Worm (Caenorhabditis elegans): ENCODE data around the gene npr-37.

Gene npr-37

DNA sequence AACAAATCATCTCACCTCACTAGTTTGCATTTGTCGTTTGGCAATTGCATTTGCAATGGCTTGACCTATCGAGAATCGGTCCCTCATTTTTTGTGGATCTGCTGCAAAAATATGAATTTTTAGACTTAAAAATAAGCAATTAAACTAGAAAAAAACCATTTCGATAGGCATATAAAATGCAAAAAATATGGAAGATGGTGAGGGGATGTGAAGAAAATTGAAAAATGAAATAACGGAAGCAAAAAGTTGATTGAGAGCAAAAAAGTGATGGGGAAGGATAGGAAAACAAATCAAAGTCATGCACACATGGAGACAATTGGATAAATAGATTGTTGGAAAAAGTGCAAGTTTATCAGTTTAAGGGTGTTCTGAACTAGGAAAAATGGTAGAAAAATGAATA, at the start of gene npr-37:
TSS of gene npr-37 (minus strand) at position 101 of the 400 bp plus-strand sequence.
- TF ChIP-seq dao-5 (tag; optimal IDR thresholded peaks at IDR 0.05) (no peak), W03F9.2 (tag; optimal IDR thresholded peaks at IDR 0.05) (no peak), him-1 (tag; optimal IDR thresholded peaks at IDR 0.05) (no peak)

DNA sequence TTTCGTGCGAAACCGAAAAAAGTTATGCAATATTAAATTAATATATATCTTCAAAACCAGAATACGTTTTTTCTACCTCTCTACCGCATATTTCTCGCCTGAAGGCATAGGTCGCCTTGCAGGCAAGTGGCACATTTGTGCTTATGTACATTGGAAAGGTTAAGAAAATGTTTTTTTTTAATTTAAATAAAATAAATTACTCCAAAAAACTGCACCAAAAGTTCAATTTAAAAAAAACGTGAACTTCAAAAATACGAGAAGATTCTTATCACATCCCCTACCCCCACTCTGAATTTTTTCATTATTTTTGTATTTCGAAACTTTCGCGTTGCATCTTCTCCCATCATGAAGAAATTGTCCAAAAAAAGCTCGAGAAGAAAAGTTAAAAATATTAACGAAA, 43.4 kb upstream of the npr-37 start, which contains the start of gene W03G1.2:
TSS of gene W03G1.2 (plus strand) at position 301 of the 400 bp plus-strand sequence.
- no peak for TF ChIP-seq dao-5 (tag; optimal IDR thresholded peaks at IDR 0.05)
- TF ChIP-seq W03F9.2 (tag; optimal IDR thresholded peaks at IDR 0.05), result no peak
- no peak for TF ChIP-seq him-1 (tag; optimal IDR thresholded peaks at IDR 0.05)

DNA sequence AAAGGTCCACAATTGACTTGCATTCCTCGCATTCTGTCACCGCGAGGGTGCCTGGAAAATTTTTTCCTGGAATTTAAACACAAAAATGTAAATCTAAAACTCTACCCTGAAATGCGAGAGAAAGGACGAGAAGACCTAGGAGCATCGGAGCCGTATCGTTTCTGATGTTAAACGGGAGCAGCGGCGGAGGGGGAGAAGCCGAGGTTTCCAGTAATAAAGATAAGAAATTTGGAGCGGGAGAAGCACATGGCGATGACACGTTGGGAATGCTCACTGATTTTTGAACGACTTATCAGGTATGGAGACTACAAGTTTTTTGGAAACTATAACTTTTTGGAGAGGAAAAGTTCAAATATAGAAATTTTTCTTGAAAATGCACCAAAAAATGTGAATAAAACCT, 42.6 kb upstream of the npr-37 start, which contains the start of gene asm-3:
TSS of gene asm-3 (minus strand) at position 215 of the 400 bp plus-strand sequence.
- TF ChIP-seq him-1 (tag; optimal IDR thresholded peaks at IDR 0.05) (no peak), dao-5 (tag; optimal IDR thresholded peaks at IDR 0.05) (no peak), W03F9.2 (tag; optimal IDR thresholded peaks at IDR 0.05) (no peak)

DNA sequence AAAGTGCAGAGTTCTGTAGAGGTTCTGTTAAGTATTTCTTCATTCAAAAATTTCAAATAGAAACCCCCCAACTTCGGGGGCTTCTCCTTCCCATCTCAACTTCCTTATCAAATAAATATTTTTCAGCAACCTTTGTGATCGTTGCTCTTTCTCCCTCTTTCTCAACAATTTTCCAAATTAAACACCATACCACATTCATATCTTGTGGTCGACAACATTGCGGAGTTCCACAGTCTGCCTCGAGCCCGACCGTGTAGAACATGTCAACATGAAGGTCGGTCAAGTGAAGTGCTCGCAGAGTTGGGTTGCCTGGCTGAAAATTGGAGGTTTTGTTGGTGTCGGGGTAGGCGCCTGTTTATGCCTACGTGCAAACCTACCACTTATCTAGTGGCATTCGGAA, 41.6 kb upstream of the npr-37 start:
- no peak for TF ChIP-seq him-1 (tag; optimal IDR thresholded peaks at IDR 0.05)
- no peak for TF ChIP-seq dao-5 (tag; optimal IDR thresholded peaks at IDR 0.05)
- TF ChIP-seq W03F9.2 (tag; optimal IDR thresholded peaks at IDR 0.05), result no peak

DNA sequence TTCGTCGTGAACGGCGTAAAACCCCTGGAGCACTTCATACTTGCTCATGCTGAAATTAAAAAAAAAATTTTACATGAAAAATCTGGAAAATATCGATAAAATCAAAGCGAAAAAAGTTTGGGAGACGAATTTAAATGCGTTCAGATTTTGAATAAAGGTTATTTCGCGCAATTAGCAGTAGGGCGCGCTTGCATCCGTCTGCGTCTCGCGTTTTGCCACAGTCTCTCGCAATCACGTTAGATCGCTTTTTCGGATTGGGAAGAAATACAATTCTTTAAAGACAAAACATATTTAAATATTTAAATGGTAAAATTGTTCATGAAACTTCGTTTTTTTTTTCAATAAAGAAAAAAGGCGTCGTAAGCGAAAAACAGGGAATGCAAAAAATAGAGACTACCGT, 38.4 kb upstream of the npr-37 start, which contains the start of gene pig-1:
TSS of gene pig-1 (minus strand) at position 49 of the 400 bp plus-strand sequence.
- TF ChIP-seq W03F9.2 (tag; optimal IDR thresholded peaks at IDR 0.05), result peak; percentile 27
- TF ChIP-seq dao-5 (tag; optimal IDR thresholded peaks at IDR 0.05), result no peak
- TF ChIP-seq him-1 (tag; optimal IDR thresholded peaks at IDR 0.05), result no peak

DNA sequence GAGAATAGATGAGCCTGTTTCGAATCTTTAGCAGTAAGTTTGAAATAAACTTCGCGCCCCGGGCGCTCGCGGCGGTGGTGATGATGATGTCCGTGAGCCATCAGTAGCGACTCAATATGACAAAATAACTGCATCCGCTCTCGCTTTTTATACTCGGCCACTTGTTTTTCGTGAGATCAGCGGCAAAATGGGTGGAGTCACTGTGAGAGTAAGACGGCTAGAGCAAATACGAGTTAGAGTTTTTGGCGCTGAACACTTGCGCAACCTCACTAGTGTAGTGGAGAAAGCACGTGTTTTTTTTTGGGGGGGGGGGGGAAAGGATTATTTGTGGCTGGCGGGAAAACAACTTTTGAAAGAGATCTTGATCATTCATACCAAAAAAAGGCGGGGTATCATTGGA, 25.4 kb upstream of the npr-37 start, which contains the start of gene W03G1.5:
TSS of gene W03G1.5 (minus strand) at position 101 of the 400 bp plus-strand sequence.
- TF ChIP-seq him-1 (tag; optimal IDR thresholded peaks at IDR 0.05) (no peak), dao-5 (tag; optimal IDR thresholded peaks at IDR 0.05) (no peak), W03F9.2 (tag; optimal IDR thresholded peaks at IDR 0.05) (no peak)

DNA sequence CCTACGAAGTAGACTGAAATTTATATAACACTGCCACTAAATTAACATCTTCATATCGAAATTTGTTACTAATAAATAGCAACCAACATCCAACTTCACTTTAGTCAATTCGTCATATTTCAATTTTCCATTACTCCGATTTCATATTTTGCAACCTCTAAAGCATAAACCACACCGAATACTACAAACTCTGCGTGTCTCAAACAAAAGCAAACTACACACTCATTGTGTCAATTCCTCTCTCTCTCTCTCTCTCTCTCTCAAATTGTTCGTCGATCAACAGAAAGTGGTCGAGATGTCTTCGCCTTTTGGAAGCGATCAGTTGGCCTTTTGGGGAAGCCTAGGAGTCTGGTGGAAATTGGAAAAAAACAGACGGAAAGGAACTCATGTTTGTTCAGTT, 23.5 kb upstream of the npr-37 start:
- TF ChIP-seq him-1 (tag; optimal IDR thresholded peaks at IDR 0.05) (no peak), dao-5 (tag; optimal IDR thresholded peaks at IDR 0.05) (no peak), W03F9.2 (tag; optimal IDR thresholded peaks at IDR 0.05) (no peak)

DNA sequence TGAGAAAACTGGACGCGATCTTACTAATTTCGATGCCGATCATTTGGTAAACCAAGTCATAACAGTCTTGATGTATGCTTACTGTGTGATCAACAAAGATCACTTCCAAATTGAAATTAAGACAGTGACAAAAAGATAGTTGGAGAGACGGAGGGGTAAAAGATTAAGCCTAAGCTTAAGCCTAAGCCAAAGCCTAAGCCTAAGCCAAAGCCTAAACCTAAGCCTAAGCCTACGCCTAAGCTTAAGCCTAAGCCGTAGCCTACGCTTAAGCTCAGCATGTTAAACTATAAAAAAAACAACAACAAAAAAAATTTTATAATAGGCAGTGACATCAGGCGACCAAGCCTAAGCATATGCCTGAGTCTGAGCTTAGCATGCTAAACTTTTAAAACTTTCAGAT, 16.2 kb upstream of the npr-37 start:
- no peak for TF ChIP-seq dao-5 (tag; optimal IDR thresholded peaks at IDR 0.05)
- no peak for TF ChIP-seq W03F9.2 (tag; optimal IDR thresholded peaks at IDR 0.05)
- TF ChIP-seq him-1 (tag; optimal IDR thresholded peaks at IDR 0.05), result no peak

DNA sequence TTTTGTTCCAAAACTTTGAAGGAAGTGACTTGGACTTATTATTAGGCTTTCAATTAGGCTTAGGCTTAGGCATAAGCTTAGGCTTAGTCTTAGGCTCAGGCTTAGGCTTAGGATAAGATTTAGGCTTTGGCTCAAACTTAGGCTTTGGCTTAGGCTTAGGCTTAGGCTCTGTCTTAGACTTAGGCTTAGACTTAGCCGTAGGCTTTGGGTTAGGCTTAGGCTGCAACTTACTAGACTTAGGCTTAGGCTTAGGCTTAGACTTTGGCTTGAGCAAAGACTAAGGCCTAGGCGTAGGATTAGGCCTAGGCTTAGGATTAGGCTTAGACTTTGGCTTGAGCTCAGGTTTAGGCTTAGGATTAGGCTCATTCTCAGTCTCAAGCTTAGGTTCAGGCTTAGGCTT, 3.8 kb upstream of the npr-37 start:
- no peak for TF ChIP-seq W03F9.2 (tag; optimal IDR thresholded peaks at IDR 0.05)
- no peak for TF ChIP-seq him-1 (tag; optimal IDR thresholded peaks at IDR 0.05)
- no peak for TF ChIP-seq dao-5 (tag; optimal IDR thresholded peaks at IDR 0.05)

DNA sequence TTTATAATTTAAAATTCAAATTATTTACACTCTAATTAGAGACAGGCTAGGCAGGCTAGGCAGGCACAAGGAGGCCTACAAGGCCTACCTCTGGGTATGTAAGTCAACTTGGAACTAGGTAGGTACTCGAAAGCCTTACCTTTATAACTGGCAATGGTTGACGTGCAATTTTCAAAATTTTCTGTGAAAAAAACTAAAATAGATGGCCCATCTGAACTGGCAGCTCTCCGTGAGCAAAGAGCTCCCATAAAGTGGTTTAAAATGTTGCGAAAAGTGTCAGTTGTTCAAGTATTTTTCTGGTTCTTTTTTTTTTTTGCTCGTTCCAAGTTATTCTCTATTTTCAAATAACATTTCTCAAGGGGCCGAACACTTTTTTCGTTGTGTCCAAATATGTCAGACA, 3.0 kb upstream of the npr-37 start:
- no peak for TF ChIP-seq him-1 (tag; optimal IDR thresholded peaks at IDR 0.05)

DNA sequence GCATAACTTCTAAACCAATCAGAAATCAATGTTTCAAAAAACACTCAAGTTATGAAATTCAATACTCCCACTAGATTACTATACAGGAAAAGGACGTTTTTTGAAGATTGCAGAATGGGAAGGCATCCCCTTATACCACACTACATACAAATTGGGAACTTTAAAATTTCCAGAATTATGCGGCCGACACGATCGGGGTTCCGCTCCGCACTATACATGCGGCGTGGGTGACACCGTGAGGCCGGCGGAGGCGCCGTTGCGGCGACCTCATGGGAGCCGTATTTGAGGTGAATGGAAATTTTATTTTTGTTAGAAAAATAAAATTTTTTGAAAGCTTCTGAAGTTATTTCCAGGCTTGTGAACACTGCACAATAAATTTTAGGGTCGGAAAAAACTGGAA, 12.7 kb downstream of the npr-37 start:
- TF ChIP-seq W03F9.2 (tag; optimal IDR thresholded peaks at IDR 0.05), result no peak
- TF ChIP-seq him-1 (tag; optimal IDR thresholded peaks at IDR 0.05), result no peak
- TF ChIP-seq dao-5 (tag; optimal IDR thresholded peaks at IDR 0.05), result no peak

DNA sequence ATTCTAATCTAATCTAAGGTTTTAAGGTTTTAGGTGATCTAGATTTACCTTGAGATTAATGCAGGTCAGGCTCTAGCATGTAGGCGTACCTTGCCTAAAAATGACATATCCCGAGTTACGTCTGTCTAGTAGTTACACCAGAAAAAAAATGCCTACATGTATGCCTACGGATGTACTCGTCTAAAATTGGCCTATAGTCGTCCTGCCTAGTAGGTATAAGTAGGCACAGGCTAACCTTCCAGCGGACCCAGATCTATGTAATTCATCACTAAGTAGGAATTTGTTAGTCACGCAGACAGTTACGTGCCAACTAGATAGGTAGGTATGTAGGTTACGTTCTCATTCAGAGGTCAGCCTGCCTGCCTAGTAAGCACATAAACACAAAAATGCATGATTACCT, 13.7 kb downstream of the npr-37 start:
- TF ChIP-seq dao-5 (tag; optimal IDR thresholded peaks at IDR 0.05) (no peak), him-1 (tag; optimal IDR thresholded peaks at IDR 0.05) (no peak), W03F9.2 (tag; optimal IDR thresholded peaks at IDR 0.05) (no peak)

DNA sequence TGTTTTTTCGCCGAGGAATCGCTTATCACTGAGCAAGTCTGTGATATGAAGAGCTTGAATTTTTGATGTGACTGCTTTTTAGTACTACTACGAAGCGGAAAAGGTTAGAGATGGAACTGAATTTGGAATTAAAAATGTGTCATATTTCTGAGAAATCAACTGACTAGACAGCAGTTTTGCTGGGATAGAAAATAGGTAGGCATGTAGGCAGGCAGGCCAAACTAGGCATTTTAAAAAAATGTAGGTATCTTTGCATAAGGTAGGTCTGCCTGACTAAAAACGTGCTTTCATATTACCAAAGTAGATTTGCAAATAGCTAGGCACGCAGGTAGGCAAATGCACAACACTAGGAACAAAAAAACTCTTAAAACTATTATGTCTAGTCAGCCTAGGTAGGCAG, 14.4 kb downstream of the npr-37 start:
- TF ChIP-seq dao-5 (tag; optimal IDR thresholded peaks at IDR 0.05) (no peak), him-1 (tag; optimal IDR thresholded peaks at IDR 0.05) (no peak), W03F9.2 (tag; optimal IDR thresholded peaks at IDR 0.05) (no peak)

DNA sequence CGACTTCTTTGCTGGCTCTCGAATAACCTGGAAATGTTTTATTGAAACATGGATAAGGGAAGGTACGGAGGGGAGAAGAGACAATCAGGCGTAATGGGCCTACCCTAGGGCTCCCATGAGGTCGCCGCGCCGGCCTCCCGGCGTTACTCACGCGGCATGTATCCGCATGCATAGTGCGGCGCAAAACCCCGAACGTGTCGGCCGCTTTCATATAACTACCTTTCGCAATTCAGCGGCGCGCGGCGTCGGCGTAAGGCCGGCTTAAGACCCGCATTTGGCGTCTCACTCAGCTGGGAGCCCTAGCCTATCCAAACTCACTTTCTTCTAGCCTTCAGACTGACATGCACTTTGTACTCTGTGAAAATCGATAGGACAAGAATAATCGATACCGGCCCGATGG, 18.9 kb downstream of the npr-37 start:
- TF ChIP-seq W03F9.2 (tag; optimal IDR thresholded peaks at IDR 0.05) (no peak), dao-5 (tag; optimal IDR thresholded peaks at IDR 0.05) (no peak), him-1 (tag; optimal IDR thresholded peaks at IDR 0.05) (no peak)

DNA sequence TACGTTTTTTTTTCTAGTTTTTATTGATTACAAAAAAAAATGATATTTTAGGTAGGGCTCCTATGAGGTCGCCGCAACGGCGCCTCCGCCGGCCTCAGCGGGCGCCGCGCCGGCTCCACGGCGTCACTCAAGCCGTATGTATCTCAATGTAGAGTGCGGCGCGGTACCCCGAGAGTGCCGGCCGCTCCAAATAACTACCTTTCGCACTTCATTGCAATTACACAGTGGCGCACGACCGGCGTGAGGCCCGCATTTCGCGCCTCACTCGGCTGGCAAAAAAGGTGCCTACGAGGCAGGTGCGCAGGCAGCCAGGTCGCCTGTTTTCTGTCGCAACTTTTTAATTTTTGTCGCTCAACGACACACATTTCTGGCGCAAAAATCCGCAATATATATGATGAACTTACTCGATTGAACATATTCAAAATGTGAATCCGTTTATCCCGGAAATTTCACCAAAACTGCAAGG, 20.3 kb downstream of the npr-37 start, which contains the start of gene M04G7.2:
TSS of gene M04G7.2 (minus strand) at position 416 of the 466 bp plus-strand sequence.
- no peak for TF ChIP-seq him-1 (tag; optimal IDR thresholded peaks at IDR 0.05)
- no peak for TF ChIP-seq W03F9.2 (tag; optimal IDR thresholded peaks at IDR 0.05)
- no peak for TF ChIP-seq dao-5 (tag; optimal IDR thresholded peaks at IDR 0.05)
